Worm (Caenorhabditis elegans): ENCODE data around the gene sor-3.

Gene sor-3

DNA sequence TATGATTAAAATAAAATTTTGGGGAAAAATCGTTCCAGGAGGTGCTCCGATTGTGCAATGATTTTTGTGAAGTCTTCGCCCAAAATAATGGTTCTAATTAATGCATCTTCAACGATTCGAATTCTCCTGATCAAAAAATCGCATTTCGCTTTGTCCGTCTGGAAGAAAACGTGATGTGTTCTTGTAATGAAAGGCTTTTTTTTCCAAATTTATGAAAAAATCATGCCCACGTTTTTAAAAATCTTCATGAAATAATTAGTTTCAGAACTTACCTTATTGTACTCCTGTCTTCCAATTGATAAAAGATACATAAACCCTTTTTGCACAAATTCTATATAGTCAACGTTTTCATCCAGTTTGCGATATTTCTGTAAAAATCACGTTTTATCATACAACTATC is 36.1 kb downstream of the sor-3 start:
- TF ChIP-seq nhr-12 (tag; optimal IDR thresholded peaks at IDR 0.05) = no peak
- no peak for TF ChIP-seq fos-1 (tag; optimal IDR thresholded peaks at IDR 0.05)
- TF ChIP-seq aha-1 (tag; optimal IDR thresholded peaks at IDR 0.05) = no peak
- no peak for TF ChIP-seq Y116A8C.19 (tag; optimal IDR thresholded peaks at IDR 0.05; ENCODE audit: borderline replicate concordance)
- TF ChIP-seq ztf-4 (tag; optimal IDR thresholded peaks at IDR 0.05) = no peak

DNA sequence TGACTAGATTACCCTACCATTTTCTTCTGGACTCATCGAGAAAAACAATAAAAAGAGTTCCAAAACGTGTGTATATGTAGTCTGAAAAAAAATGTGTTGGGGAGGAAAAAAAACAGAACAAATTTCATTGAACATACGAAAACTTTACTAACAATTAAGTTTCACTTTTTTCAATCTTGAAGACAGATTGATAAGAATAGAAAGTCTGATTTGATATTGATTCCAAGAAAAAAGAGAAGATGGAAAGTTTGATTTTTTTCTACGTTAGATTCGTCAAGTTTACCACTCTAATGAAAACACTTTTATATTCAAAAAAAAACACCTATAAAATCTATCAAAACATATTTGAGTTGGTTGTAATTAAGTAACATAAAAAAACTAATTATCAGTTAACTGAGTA is 37.0 kb downstream of the sor-3 start, which contains the start of gene R04A9.9:
Gene R04A9.9 (minus strand): TSS at position 101 of the 400 bp plus-strand sequence.
- TF ChIP-seq nhr-85 (tag) (peak; percentile 31), pax-3 (tag; optimal IDR thresholded peaks at IDR 0.05) (no peak), sptf-1 (tag; optimal IDR thresholded peaks at IDR 0.05) (no peak), nhr-76 (tag; optimal IDR thresholded peaks at IDR 0.05) (no peak), ceh-82 (tag; optimal IDR thresholded peaks at IDR 0.05) (no peak), hlh-17 (GFP tag; optimal IDR thresholded peaks at IDR 0.05; ENCODE audit: borderline replicate concordance) (no peak), blmp-1 (tag; optimal IDR thresholded peaks at IDR 0.05) (peak; percentile 42)

DNA sequence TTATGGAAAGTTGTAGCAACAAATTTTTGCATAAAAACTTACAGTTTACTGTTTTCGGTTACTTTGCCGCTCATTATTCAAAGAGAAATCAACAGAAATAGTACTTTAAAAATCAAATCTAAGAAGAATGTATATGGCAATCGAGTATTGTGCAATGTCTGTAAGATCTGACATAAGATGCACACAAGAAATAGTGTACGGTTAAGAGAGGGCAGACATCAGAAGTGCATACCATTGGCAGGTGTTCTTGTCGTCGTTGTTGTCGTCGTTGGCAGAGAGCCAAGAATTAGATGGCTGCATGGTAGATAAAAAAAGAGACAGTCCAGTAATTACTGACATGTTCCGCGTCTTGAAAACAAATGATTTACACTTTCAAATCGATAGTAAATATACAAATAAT is 41.3 kb downstream of the sor-3 start, which contains the start of gene R04A9.7:
Gene R04A9.7 (minus strand): TSS at position 184 of the 400 bp plus-strand sequence.
- TF ChIP-seq nhr-47 (tag; optimal IDR thresholded peaks at IDR 0.05) (no peak), isw-1 (GFP tag; IDR thresholded peaks at IDR 0.05) (no peak), blmp-1 (tag; optimal IDR thresholded peaks at IDR 0.05) (no peak), sox-4 (tag; optimal IDR thresholded peaks at IDR 0.05) (no peak), elt-2 (tag; optimal IDR thresholded peaks at IDR 0.05) (no peak), sptf-1 (tag; optimal IDR thresholded peaks at IDR 0.05) (no peak), fos-1 (tag; optimal IDR thresholded peaks at IDR 0.05) (no peak), irx-1 (tag; optimal IDR thresholded peaks at IDR 0.05) (no peak)

DNA sequence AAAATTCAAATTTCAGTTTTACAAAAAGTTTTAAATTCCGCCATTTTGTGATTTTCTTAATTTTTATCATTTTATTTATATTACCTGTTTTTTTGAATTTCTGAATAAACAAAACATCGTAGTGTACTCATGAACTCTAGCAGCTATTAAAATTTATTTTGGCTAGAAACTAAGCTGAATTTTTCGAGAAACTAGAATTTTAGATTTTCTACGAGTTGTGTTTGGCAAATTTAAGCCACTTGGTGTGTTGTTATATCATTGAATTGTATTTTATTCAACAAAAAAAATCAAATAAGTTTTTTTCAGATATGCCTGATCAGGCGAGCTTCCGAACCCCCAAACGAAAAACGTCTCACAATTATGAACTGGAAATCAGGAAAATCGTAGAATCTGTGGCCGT is 43.8 kb downstream of the sor-3 start, which contains the start of gene R04A9.6:
Gene R04A9.6 (plus strand): TSS at position 301 of the 400 bp plus-strand sequence.
- TF ChIP-seq unc-98 (GFP tag; IDR thresholded peaks at IDR 0.05) (no peak), efl-1 (optimal IDR thresholded peaks at IDR 0.05) (no peak), efl-1 (GFP tag; optimal IDR thresholded peaks at IDR 0.05 in 1 of 2) (no peak), sox-4 (tag; optimal IDR thresholded peaks at IDR 0.05) (no peak), nhr-85 (tag) (peak; percentile 37), nhr-12 (tag; optimal IDR thresholded peaks at IDR 0.05) (no peak), pag-3 (tag; optimal IDR thresholded peaks at IDR 0.05; ENCODE audit: borderline replicate concordance, insufficient read depth) (no peak), ztf-11 (tag; optimal IDR thresholded peaks at IDR 0.05) (no peak), snpc-4 (tag; optimal IDR thresholded peaks at IDR 0.05) (no peak)

DNA sequence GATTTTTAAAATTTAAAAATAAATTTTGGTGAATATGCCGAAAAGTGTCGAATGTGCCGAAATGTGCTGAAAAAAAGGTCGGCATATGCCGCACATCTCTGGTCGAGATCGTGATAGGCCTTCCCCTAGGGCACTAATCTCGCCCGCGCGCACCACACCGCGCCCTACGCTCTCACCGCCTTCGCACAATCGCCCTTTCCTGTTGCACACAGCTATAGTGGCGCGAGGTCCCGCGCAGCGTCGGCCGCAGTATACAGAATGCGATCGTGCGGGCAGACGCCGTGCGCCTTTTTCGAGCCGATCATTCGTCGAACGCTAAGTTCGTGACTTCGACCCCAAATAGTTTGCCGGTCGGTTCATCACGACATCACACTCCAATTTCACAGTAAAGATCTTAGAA is 46.1 kb downstream of the sor-3 start:
- TF ChIP-seq mep-1 (tag; optimal IDR thresholded peaks at IDR 0.05) (no peak), C34B4.2 (tag; optimal IDR thresholded peaks at IDR 0.05) (no peak), sptf-1 (tag; optimal IDR thresholded peaks at IDR 0.05) (no peak), mdl-1 (tag; optimal IDR thresholded peaks at IDR 0.05) (no peak), C16A3.4 (tag; optimal IDR thresholded peaks at IDR 0.05) (no peak), ama-1 (optimal IDR thresholded peaks at IDR 0.05) (no peak), nhr-71 (tag; optimal IDR thresholded peaks at IDR 0.05) (no peak), tbx-2 (tag; optimal IDR thresholded peaks at IDR 0.05) (no peak), ces-1 (GFP tag; optimal IDR thresholded peaks at IDR 0.05) (no peak), elt-2 (tag; optimal IDR thresholded peaks at IDR 0.05) (no peak), hlh-17 (GFP tag; optimal IDR thresholded peaks at IDR 0.05; ENCODE audit: borderline replicate concordance) (no peak), nhr-237 (tag; optimal IDR thresholded peaks at IDR 0.05) (no peak), aly-2 (tag; optimal IDR thresholded peaks at IDR 0.05) (no peak), ztf-11 (tag; optimal IDR thresholded peaks at IDR 0.05) (no peak), fkh-8 (tag; optimal IDR thresholded peaks at IDR 0.05) (no peak), C04F5.9 (tag; optimal IDR thresholded peaks at IDR 0.05) (no peak), pqm-1 (tag; optimal IDR thresholded peaks at IDR 0.05) (no peak), pag-3 (tag; optimal IDR thresholded peaks at IDR 0.05; ENCODE audit: borderline replicate concordance, insufficient read depth) (no peak)
